Worm (Caenorhabditis elegans) whole organism, late embryonic: ENCODE results near the gene T13F3.6.

Experiments used
- C38D4.7 ChIP-seq: fragments of 200-800 bp; sonication (Bioruptor generic); optimal IDR thresholded peaks from 2 replicates; lab custom pipeline; 2018; ENCODE audit warnings: mild to moderate bottlenecking, missing genetic modification characterization, moderate library complexity, missing compliant biosample characterization
- F13H6.1 ChIP-seq: sonication (generic microtip); optimal IDR thresholded peaks from 2 replicates; lab custom pipeline; 2016; ENCODE audit warnings: missing genetic modification characterization, missing compliant biosample characterization
- K02D7.2 ChIP-seq: sonication (generic microtip); optimal IDR thresholded peaks from 2 replicates; lab custom pipeline; 2017; ENCODE audit warnings: mild to moderate bottlenecking, missing genetic modification characterization, missing compliant biosample characterization
- Y22D7AL.16 ChIP-seq: sonication (generic microtip); optimal IDR thresholded peaks from 2 replicates; lab custom pipeline; 2016; ENCODE audit warnings: missing genetic modification characterization, missing compliant biosample characterization
- ahr-1 ChIP-seq: sonication (generic microtip); optimal IDR thresholded peaks from 2 replicates; lab custom pipeline; 2016; ENCODE audit warnings: missing genetic modification characterization, missing compliant biosample characterization
- ama-1 ChIP-seq: fragments of 150-350 bp; optimal IDR thresholded peaks from 2 replicates; lab custom pipeline; 2014
- ceh-22 ChIP-seq: sonication (generic microtip); optimal IDR thresholded peaks from 2 replicates; lab custom pipeline; 2017; ENCODE audit warnings: missing biosample characterization, missing genetic modification characterization
- ceh-24 ChIP-seq: sonication (generic microtip); optimal IDR thresholded peaks from 2 replicates; lab custom pipeline; 2016; ENCODE audit warnings: mild to moderate bottlenecking, missing genetic modification characterization, missing compliant biosample characterization
- ceh-34 ChIP-seq: sonication (generic microtip); optimal IDR thresholded peaks from 2 replicates; lab custom pipeline; 2016; ENCODE audit warnings: mild to moderate bottlenecking, missing genetic modification characterization, missing compliant biosample characterization
- ceh-48 ChIP-seq: sonication (generic microtip); optimal IDR thresholded peaks from 2 replicates; lab custom pipeline; 2016; ENCODE audit warnings: missing genetic modification characterization, inconsistent platforms, missing compliant biosample characterization
- ceh-9 ChIP-seq: sonication (generic microtip); optimal IDR thresholded peaks from 2 replicates; lab custom pipeline; 2016; ENCODE audit warnings: mild to moderate bottlenecking, missing genetic modification characterization, inconsistent platforms, missing compliant biosample characterization
- dmd-4 ChIP-seq: sonication (generic microtip); optimal IDR thresholded peaks from 2 replicates; lab custom pipeline; 2016; ENCODE audit warnings: borderline replicate concordance, missing genetic modification characterization, missing compliant biosample characterization
- dve-1 ChIP-seq: sonication (generic microtip); optimal IDR thresholded peaks from 2 replicates; lab custom pipeline; 2017; ENCODE audit warnings: antibody characterized with exemption, mild to moderate bottlenecking, missing genetic modification characterization, missing compliant biosample characterization
- elt-2 ChIP-seq: sonication (generic microtip); optimal IDR thresholded peaks from 2 replicates; lab custom pipeline; 2016; ENCODE audit warnings: missing genetic modification reagents, missing genetic modification characterization, missing compliant biosample characterization
- ets-4 ChIP-seq: sonication (generic microtip); optimal IDR thresholded peaks from 2 replicates; lab custom pipeline; 2016; ENCODE audit warnings: missing genetic modification characterization, missing compliant biosample characterization
- eyg-1 ChIP-seq: sonication (generic microtip); optimal IDR thresholded peaks from 2 replicates; lab custom pipeline; 2016; ENCODE audit warnings: missing genotype, missing genetic modification characterization, missing compliant biosample characterization
- fkh-10 ChIP-seq: fragments of 150-350 bp; optimal IDR thresholded peaks from 2 replicates; lab custom pipeline; 2014; ENCODE audit warnings: missing biosample characterization, missing genetic modification reagents, missing genetic modification characterization
- fkh-6 ChIP-seq: sonication (generic microtip); optimal IDR thresholded peaks from 2 replicates; lab custom pipeline; 2016; ENCODE audit warnings: missing genetic modification characterization, missing compliant biosample characterization
- gmeb-2 ChIP-seq: sonication (generic microtip); optimal IDR thresholded peaks from 2 replicates; lab custom pipeline; 2016; ENCODE audit warnings: missing genetic modification characterization, inconsistent platforms, missing compliant biosample characterization
- hlh-13 ChIP-seq: fragments of 200-800 bp; sonication (Bioruptor generic); optimal IDR thresholded peaks from 2 replicates; lab custom pipeline; 2018; ENCODE audit warnings: mild to moderate bottlenecking, missing genetic modification characterization, missing compliant biosample characterization
- hlh-15 ChIP-seq: sonication (generic microtip); optimal IDR thresholded peaks from 2 replicates; lab custom pipeline; 2016; ENCODE audit warnings: missing genetic modification characterization, missing compliant biosample characterization
- nfya-1 ChIP-seq: sonication (generic microtip); optimal IDR thresholded peaks from 2 replicates; lab custom pipeline; 2017; ENCODE audit warnings: missing genetic modification characterization, mild to moderate bottlenecking, missing compliant biosample characterization, antibody characterized with exemption, moderate library complexity
- npax-4 ChIP-seq: sonication (generic microtip); optimal IDR thresholded peaks from 2 replicates; lab custom pipeline; 2016; ENCODE audit warnings: missing genetic modification characterization, missing compliant biosample characterization
- odd-2 ChIP-seq: sonication (generic microtip); optimal IDR thresholded peaks from 2 replicates; lab custom pipeline; 2017; ENCODE audit warnings: antibody characterized with exemption, mild to moderate bottlenecking, missing genetic modification characterization, missing compliant biosample characterization
- pag-3 ChIP-seq: sonication (generic microtip); optimal IDR thresholded peaks from 2 replicates; lab custom pipeline; 2016; ENCODE audit warnings: missing compliant biosample characterization, missing genetic modification characterization, borderline replicate concordance
- pat-9 ChIP-seq: fragments of 200-800 bp; sonication (Bioruptor generic); optimal IDR thresholded peaks from 2 replicates; lab custom pipeline; 2018; ENCODE audit warnings: mild to moderate bottlenecking, missing genetic modification characterization, moderate library complexity, missing compliant biosample characterization
- pax-1 ChIP-seq: fragments of 150-350 bp; optimal IDR thresholded peaks from 2 replicates; lab custom pipeline; 2014; ENCODE audit warnings: missing biosample characterization, missing genetic modification characterization
- pha-2 ChIP-seq: sonication (generic microtip); optimal IDR thresholded peaks from 2 replicates; lab custom pipeline; 2017; ENCODE audit warnings: mild to moderate bottlenecking, missing genetic modification characterization, missing compliant biosample characterization
- pqm-1 ChIP-seq: sonication (generic microtip); optimal IDR thresholded peaks from 2 replicates; lab custom pipeline; 2016; ENCODE audit warnings: missing genetic modification characterization, missing compliant biosample characterization
- rnt-1 ChIP-seq: sonication (generic microtip); optimal IDR thresholded peaks from 2 replicates; lab custom pipeline; 2016; ENCODE audit warnings: missing genetic modification characterization, missing compliant biosample characterization
- sdc-2 ChIP-seq: sonication (generic microtip); optimal IDR thresholded peaks from 2 replicates; lab custom pipeline; 2016; ENCODE audit warnings: missing genotype, missing genetic modification characterization, missing compliant biosample characterization
- sox-2 ChIP-seq: fragments of 200-800 bp; sonication (Bioruptor generic); IDR thresholded peaks from 2 replicates; pipeline ENCODE4 v1.3.6; 2022; ENCODE audit warnings: missing genetic modification reagents, missing genetic modification characterization, missing compliant biosample characterization
- tbx-2 ChIP-seq: sonication (generic microtip); optimal IDR thresholded peaks from 2 replicates; lab custom pipeline; 2016; ENCODE audit warnings: missing genetic modification characterization, missing compliant biosample characterization
- ttx-3 ChIP-seq: sonication (generic microtip); optimal IDR thresholded peaks from 2 replicates; lab custom pipeline; 2016; ENCODE audit warnings: missing genetic modification reagents, missing genetic modification characterization, missing compliant biosample characterization
- ztf-16 ChIP-seq: sonication (generic microtip); optimal IDR thresholded peaks from 2 replicates; lab custom pipeline; 2017; ENCODE audit warnings: missing genetic modification characterization, missing compliant biosample characterization

T13F3.6 gene

ce11 chrV:16297070-16297469, 26.0 kb upstream of the T13F3.6 start, which contains the start of gene srbc-83:
TSS of gene srbc-83 (plus strand) at chrV:16297370.
- TF ChIP-seq sdc-2: no peak
- no peak for TF ChIP-seq ztf-16 (tag; lab: Kevin White, UChicago)
- no peak for TF ChIP-seq dve-1 (tag; lab: Kevin White, UChicago)
- TF ChIP-seq pat-9 (tag; lab: Kevin White, UChicago): no peak
- TF ChIP-seq elt-2: no peak
- no peak for TF ChIP-seq ets-4 (tag; lab: Kevin White, UChicago)
- no peak for TF ChIP-seq ceh-22 (tag; lab: Kevin White, UChicago)
- no peak for TF ChIP-seq pag-3 (tag; lab: Kevin White, UChicago)
- TF ChIP-seq, all 69 proteins: peak for 0

- TF ChIP-seq odd-2 (tag; lab: Kevin White, UChicago) (no peak), pha-2 (tag; lab: Kevin White, UChicago) (no peak), pax-1 (tag; lab: Kevin White, UChicago) (no peak)
Observed at ce11 chrV:16292409-16292808, 21.4 kb upstream of the T13F3.6 start, which contains the start of gene oac-5. TSS of gene oac-5 (plus strand) at chrV:16292709.

ce11 chrV:16287619-16288018, 16.6 kb upstream of the T13F3.6 start, which contains the start of gene F28G4.3:
TSS of gene F28G4.3 (minus strand) at chrV:16287719.
- TF ChIP-seq dve-1 (tag; lab: Kevin White, UChicago): no peak
- TF ChIP-seq fkh-6 (tag; lab: Kevin White, UChicago): no peak
- no peak for TF ChIP-seq ahr-1 (tag; lab: Kevin White, UChicago)
- no peak for TF ChIP-seq Y22D7AL.16 (tag; lab: Kevin White, UChicago)
- no peak for TF ChIP-seq F13H6.1 (tag; lab: Kevin White, UChicago)
- no peak for TF ChIP-seq gmeb-2 (tag; lab: Kevin White, UChicago)
- no peak for TF ChIP-seq sox-2 (GFP tag; lab: Robert Waterston, UW)
- TF ChIP-seq ets-4 (tag; lab: Kevin White, UChicago): no peak
- TF ChIP-seq ceh-24 (tag; lab: Kevin White, UChicago): no peak
- TF ChIP-seq hlh-13 (GFP tag; lab: Kevin White, UChicago): no peak
- no peak for TF ChIP-seq dmd-4 (tag; lab: Kevin White, UChicago)
- no peak for TF ChIP-seq hlh-15 (tag; lab: Kevin White, UChicago)
- no peak for TF ChIP-seq nfya-1
- TF ChIP-seq ceh-22 (tag; lab: Kevin White, UChicago): no peak
- no peak for TF ChIP-seq tbx-2 (tag; lab: Kevin White, UChicago)
- no peak for TF ChIP-seq eyg-1 (tag; lab: Kevin White, UChicago)
- no peak for TF ChIP-seq fkh-10
- TF ChIP-seq pha-2 (tag; lab: Kevin White, UChicago): no peak

ce11 chrV:16285794-16286193, 14.8 kb upstream of the T13F3.6 start, which contains the start of gene F28G4.4:
TSS of gene F28G4.4 (minus strand) at chrV:16285894.
- TF ChIP-seq odd-2 (tag; lab: Kevin White, UChicago): no peak
- no peak for TF ChIP-seq ama-1 (lab: Kevin White, UChicago)
- no peak for TF ChIP-seq sox-2 (GFP tag; lab: Robert Waterston, UW)
- no peak for TF ChIP-seq ceh-48 (tag; lab: Kevin White, UChicago)
- no peak for TF ChIP-seq K02D7.2 (tag; lab: Kevin White, UChicago)
- no peak for TF ChIP-seq nfya-1
- TF ChIP-seq pha-2 (tag; lab: Kevin White, UChicago): no peak
- TF ChIP-seq C38D4.7 (GFP tag; lab: Kevin White, UChicago): no peak
- TF ChIP-seq ahr-1 (tag; lab: Kevin White, UChicago): no peak
- TF ChIP-seq Y22D7AL.16 (tag; lab: Kevin White, UChicago): no peak
- no peak for TF ChIP-seq tbx-2 (tag; lab: Kevin White, UChicago)
- no peak for TF ChIP-seq npax-4
- no peak for TF ChIP-seq ttx-3 (tag; lab: Kevin White, UChicago)
- TF ChIP-seq rnt-1 (tag; lab: Kevin White, UChicago): no peak
- no peak for TF ChIP-seq ceh-9 (tag; lab: Kevin White, UChicago)
- no peak for TF ChIP-seq ceh-34
- no peak for TF ChIP-seq ets-4 (tag; lab: Kevin White, UChicago)
- TF ChIP-seq pqm-1 (tag; lab: Kevin White, UChicago): no peak
